Fruit fly (Drosophila melanogaster): ENCODE measurements around the gene CG4558.

dm6 chrX:6859756-6860412, 10.3 kb downstream of the CG4558 start:
- TF ChIP-seq CG3919 (GFP tag; optimal IDR thresholded peaks at IDR 0.05): peak; percentile 84
- TF ChIP-seq CG32006 (GFP tag; optimal IDR thresholded peaks at IDR 0.05): peak; percentile 41
- TF ChIP-seq CG11902 (GFP tag; optimal IDR thresholded peaks at IDR 0.05): peak; percentile 82
- peak; percentile 12 for TF ChIP-seq acj6 (GFP tag; optimal IDR thresholded peaks at IDR 0.05)
- TF ChIP-seq Gug (GFP tag; IDR thresholded peaks at IDR 0.05): peak; percentile 62; the same call in 1 of the 2 replicates
- peak; percentile 28 for TF ChIP-seq achi (GFP tag; optimal IDR thresholded peaks at IDR 0.05)
- peak; percentile 87 for TF ChIP-seq Hr4 (GFP tag; optimal IDR thresholded peaks at IDR 0.05)
- peak; percentile 89 for TF ChIP-seq Eip75B (GFP tag; optimal IDR thresholded peaks at IDR 0.05)
- TF ChIP-seq Hr39 (GFP tag; optimal IDR thresholded peaks at IDR 0.05): peak; percentile 31
- TF ChIP-seq Ets96B (tag; optimal IDR thresholded peaks at IDR 0.05): peak; percentile 72
- TF ChIP-seq salr (GFP tag; optimal IDR thresholded peaks at IDR 0.05): peak in 1 of 2 experiments; percentile 81
- no peak for TF ChIP-seq Lpt (GFP tag; optimal IDR thresholded peaks at IDR 0.05)
- TF ChIP-seq CG6792 (GFP tag; optimal IDR thresholded peaks at IDR 0.05): peak; percentile 13
- TF ChIP-seq Blimp-1 (GFP tag; optimal IDR thresholded peaks at IDR 0.05): peak; percentile 78

All from whole organism, prepupa.